Worm (Caenorhabditis elegans) whole organism, young adult: Measurements from ENCODE around the gene W08G11.1.

ENCODE experiments used
- B0336.3 ChIP-seq: fragments of 200-800 bp; sonication (Bioruptor generic); IDR thresholded peaks from 2 replicates; pipeline ENCODE4 v1.3.6; 2022; ENCODE audit warnings: missing genetic modification characterization, missing compliant biosample characterization
- C17E4.6 ChIP-seq: fragments of 200-800 bp; sonication (Bioruptor generic); IDR thresholded peaks from 2 replicates; pipeline ENCODE4 v1.3.6; 2022; ENCODE audit warnings: missing genetic modification reagents, missing genetic modification characterization, missing compliant biosample characterization
- F39B2.1 ChIP-seq: fragments of 200-800 bp; sonication (Bioruptor generic); IDR thresholded peaks from 2 replicates; pipeline ENCODE4 v1.3.6; 2022; ENCODE audit warnings: missing genetic modification reagents, missing genetic modification characterization, missing compliant biosample characterization
- F57C9.4 ChIP-seq: sonication (generic microtip); optimal IDR thresholded peaks from 2 replicates; lab custom pipeline; 2017; ENCODE audit warnings: mild to moderate bottlenecking, missing genetic modification characterization, missing compliant biosample characterization
- K12H6.12 ChIP-seq: fragments of 200-800 bp; sonication (Bioruptor generic); optimal IDR thresholded peaks from 2 replicates; lab custom pipeline; 2018; ENCODE audit warnings: mild to moderate bottlenecking, missing genetic modification characterization, missing compliant biosample characterization
- Y53F4B.3 ChIP-seq: fragments of 200-800 bp; sonication (Bioruptor generic); IDR thresholded peaks from 2 replicates; pipeline ENCODE4 v1.3.6; 2022; ENCODE audit warnings: missing genetic modification reagents, missing genetic modification characterization, missing compliant biosample characterization
- Y56A3A.18 ChIP-seq: fragments of 200-800 bp; sonication (Bioruptor generic); IDR thresholded peaks from 2 replicates; pipeline ENCODE4 v1.3.6; 2022; ENCODE audit warnings: missing genetic modification reagents, missing genetic modification characterization, missing compliant biosample characterization
- ZK185.1 ChIP-seq: sonication (generic microtip); optimal IDR thresholded peaks from 2 replicates; lab custom pipeline; 2016; ENCODE audit warnings: mild to moderate bottlenecking, missing genetic modification characterization, missing compliant biosample characterization; ENCODE audit not compliant: poor library complexity, severe bottlenecking
- attf-5 ChIP-seq: fragments of 200-800 bp; sonication (Bioruptor generic); optimal IDR thresholded peaks from 2 replicates; lab custom pipeline; 2018; ENCODE audit warnings: mild to moderate bottlenecking, missing genetic modification characterization, missing compliant biosample characterization
- ccch-3 ChIP-seq: fragments of 200-800 bp; sonication (Bioruptor generic); optimal IDR thresholded peaks from 2 replicates; lab custom pipeline; 2018; ENCODE audit warnings: mild to moderate bottlenecking, missing genetic modification characterization, missing compliant biosample characterization
- cebp-1 ChIP-seq, 2 experiments: fragments of 200-800 bp in 1 of 2; sonication (Bioruptor generic) in 1 of 2; sonication (generic microtip) in 1 of 2; IDR thresholded peaks in 1 of 2; optimal IDR thresholded peaks in 1 of 2; 2 replicates each; pipeline versions ENCODE4 v1.3.6 to Lab custom; 2017 to 2022; ENCODE audit warnings: missing compliant biosample characterization in 2 of 2, missing genetic modification characterization in 2 of 2, mild to moderate bottlenecking in 1 of 2, missing genetic modification reagents in 1 of 2, moderate library complexity in 1 of 2
- ceh-100 ChIP-seq: fragments of 200-800 bp; sonication (Bioruptor generic); IDR thresholded peaks from 2 replicates; pipeline ENCODE4 v1.3.6; 2022; ENCODE audit warnings: missing genetic modification reagents, missing genetic modification characterization, missing compliant biosample characterization
- chd-7 ChIP-seq: sonication (generic microtip); optimal IDR thresholded peaks from 2 replicates; lab custom pipeline; 2016; ENCODE audit warnings: mild to moderate bottlenecking, missing genetic modification characterization, moderate library complexity, missing compliant biosample characterization
- dox-1 ChIP-seq: fragments of 200-800 bp; sonication (Bioruptor generic); IDR thresholded peaks from 2 replicates; pipeline ENCODE4 v1.3.6; 2022; ENCODE audit warnings: missing genetic modification reagents, missing genetic modification characterization, missing compliant biosample characterization
- dpl-1 ChIP-seq: fragments of 150-350 bp; optimal IDR thresholded peaks from 2 replicates; lab custom pipeline; 2014; ENCODE audit warnings: missing biosample characterization, missing genetic modification reagents, missing genetic modification characterization
- efl-1 ChIP-seq: fragments of 150-350 bp; optimal IDR thresholded peaks from 2 replicates; lab custom pipeline; 2014; ENCODE audit warnings: missing biosample characterization, missing genetic modification reagents, missing genetic modification characterization
- egrh-3 ChIP-seq: fragments of 200-800 bp; sonication (Bioruptor generic); IDR thresholded peaks from 2 replicates; pipeline ENCODE4 v1.3.6; 2022; ENCODE audit warnings: missing genetic modification reagents, missing genetic modification characterization, missing compliant biosample characterization
- ets-4 ChIP-seq: fragments of 200-800 bp; sonication (Bioruptor generic); optimal IDR thresholded peaks from 2 replicates; lab custom pipeline; 2018; ENCODE audit warnings: mild to moderate bottlenecking, missing genetic modification characterization, missing compliant biosample characterization
- fkh-3 ChIP-seq: sonication (generic microtip); optimal IDR thresholded peaks from 2 replicates; lab custom pipeline; 2016; ENCODE audit warnings: mild to moderate bottlenecking, missing genetic modification characterization, missing compliant biosample characterization
- gei-17 ChIP-seq: fragments of 200-800 bp; sonication (Bioruptor generic); optimal IDR thresholded peaks from 2 replicates; lab custom pipeline; 2018; ENCODE audit warnings: mild to moderate bottlenecking, missing genetic modification characterization, missing compliant biosample characterization
- hlh-26 ChIP-seq: fragments of 200-800 bp; sonication (Bioruptor generic); conservative IDR thresholded peaks from 2 replicates; pipeline ENCODE4 v1.3.6; 2022; ENCODE audit warnings: missing genetic modification reagents, missing genetic modification characterization, missing compliant biosample characterization
- hmg-1.2 ChIP-seq: fragments of 200-800 bp; sonication (Bioruptor generic); IDR thresholded peaks from 2 replicates; pipeline ENCODE4 v1.3.6; 2022; ENCODE audit warnings: missing genetic modification reagents, missing genetic modification characterization, missing compliant biosample characterization
- hmg-20 ChIP-seq: fragments of 200-800 bp; sonication (Bioruptor generic); IDR thresholded peaks from 2 replicates; pipeline ENCODE4 v1.3.6; 2022; ENCODE audit warnings: missing genetic modification reagents, missing genetic modification characterization, missing compliant biosample characterization
- let-526 ChIP-seq: fragments of 200-800 bp; sonication (Bioruptor generic); IDR thresholded peaks from 2 replicates; pipeline ENCODE4 v1.3.6; 2022; ENCODE audit warnings: missing genetic modification reagents, missing genetic modification characterization, missing compliant biosample characterization
- lin-35 ChIP-seq, 3 experiments: fragments of 150-350 bp in 2 of 3; sonication (generic microtip) in 1 of 3; optimal IDR thresholded peaks; 2 replicates each; lab custom pipeline; 2014 to 2018; ENCODE audit warnings: missing biosample characterization in 3 of 3, missing genetic modification characterization in 3 of 3, missing genetic modification reagents in 3 of 3
- madf-10 ChIP-seq: sonication (generic microtip); optimal IDR thresholded peaks from 2 replicates; lab custom pipeline; 2016; ENCODE audit warnings: mild to moderate bottlenecking, missing genetic modification characterization, missing compliant biosample characterization
- madf-6 ChIP-seq: fragments of 200-800 bp; sonication (Bioruptor generic); IDR thresholded peaks from 2 replicates; pipeline ENCODE4 v1.3.6; 2022; ENCODE audit warnings: missing genetic modification reagents, missing genetic modification characterization, missing compliant biosample characterization
- madf-8 ChIP-seq: fragments of 200-800 bp; sonication (Bioruptor generic); conservative IDR thresholded peaks from 2 replicates; pipeline ENCODE4 v1.3.6; 2022; ENCODE audit warnings: missing genetic modification reagents, missing genetic modification characterization, missing compliant biosample characterization
- mcd-1 ChIP-seq: fragments of 200-800 bp; sonication (Bioruptor generic); IDR thresholded peaks from 2 replicates; pipeline ENCODE4 v1.3.6; 2022; ENCODE audit warnings: missing genetic modification reagents, missing genetic modification characterization, missing compliant biosample characterization
- mxl-1 ChIP-seq: sonication (generic microtip); optimal IDR thresholded peaks from 2 replicates; lab custom pipeline; 2016; ENCODE audit warnings: missing genetic modification characterization, missing compliant biosample characterization
- nfyb-1 ChIP-seq: fragments of 200-800 bp; sonication (Bioruptor generic); IDR thresholded peaks from 2 replicates; pipeline ENCODE4 v1.3.6; 2022; ENCODE audit warnings: missing genetic modification reagents, missing genetic modification characterization, missing compliant biosample characterization
- nhr-120 ChIP-seq: fragments of 200-800 bp; sonication (Bioruptor generic); IDR thresholded peaks from 2 replicates; pipeline ENCODE4 v1.3.6; 2022; ENCODE audit warnings: missing genetic modification characterization, missing compliant biosample characterization
- nhr-179 ChIP-seq: sonication (generic microtip); optimal IDR thresholded peaks from 2 replicates; lab custom pipeline; 2016; ENCODE audit warnings: mild to moderate bottlenecking, missing genetic modification characterization, missing compliant biosample characterization
- nhr-27 ChIP-seq: fragments of 200-800 bp; sonication (Bioruptor generic); optimal IDR thresholded peaks from 2 replicates; lab custom pipeline; 2018; ENCODE audit warnings: mild to moderate bottlenecking, missing genetic modification characterization, moderate library complexity, missing compliant biosample characterization
- nhr-80 ChIP-seq: sonication (generic microtip); optimal IDR thresholded peaks from 2 replicates; lab custom pipeline; 2016; ENCODE audit warnings: missing genetic modification characterization, missing compliant biosample characterization
- nhr-90 ChIP-seq: sonication (generic microtip); optimal IDR thresholded peaks from 2 replicates; lab custom pipeline; 2016; ENCODE audit warnings: missing genotype, mild to moderate bottlenecking, missing genetic modification characterization, missing compliant biosample characterization
- rcor-1 ChIP-seq: fragments of 200-800 bp; sonication (Bioruptor generic); IDR thresholded peaks from 2 replicates; pipeline ENCODE4 v1.3.6; 2022; ENCODE audit warnings: missing genetic modification reagents, missing genetic modification characterization, missing compliant biosample characterization
- rpc-1 ChIP-seq, 2 experiments: fragments of 150-350 bp in 1 of 2; sonication (generic microtip) in 1 of 2; optimal IDR thresholded peaks; 2 replicates each; lab custom pipeline; 2014 to 2018; ENCODE audit warnings: missing biosample characterization in 1 of 2, missing genetic modification characterization in 1 of 2, missing genetic modification reagents in 1 of 2, missing genotype in 1 of 2
- sea-2 ChIP-seq: fragments of 200-800 bp; sonication (Bioruptor generic); IDR thresholded peaks from 2 replicates; pipeline ENCODE4 v1.3.6; 2022; ENCODE audit warnings: missing genetic modification characterization, missing compliant biosample characterization
- snpc-1.1 ChIP-seq: sonication (generic microtip); optimal IDR thresholded peaks from 2 replicates; lab custom pipeline; 2017; ENCODE audit warnings: missing genetic modification characterization, mild to moderate bottlenecking, missing compliant biosample characterization, antibody characterized with exemption, moderate library complexity, missing genotype, missing genetic modification reagents; ENCODE audit not compliant: insufficient read depth
- snpc-4 ChIP-seq, 5 experiments: fragments of 150-350 bp in 1 of 5; sonication (generic microtip) in 4 of 5; optimal IDR thresholded peaks; 2 replicates each; lab custom pipeline; 2014 to 2018; ENCODE audit warnings: missing genetic modification characterization in 5 of 5, missing biosample characterization in 3 of 5, antibody characterized with exemption in 2 of 5, mild to moderate bottlenecking in 2 of 5, missing compliant biosample characterization in 2 of 5, missing genotype in 2 of 5, moderate library complexity in 2 of 5, missing genetic modification reagents in 1 of 5
- zfh-2 ChIP-seq: fragments of 200-800 bp; sonication (Bioruptor generic); conservative IDR thresholded peaks from 2 replicates; pipeline ENCODE4 v1.3.6; 2022; ENCODE audit warnings: missing genetic modification reagents, missing genetic modification characterization, missing compliant biosample characterization
- ztf-22 ChIP-seq: fragments of 200-800 bp; sonication (Bioruptor generic); optimal IDR thresholded peaks from 2 replicates; lab custom pipeline; 2018; ENCODE audit warnings: mild to moderate bottlenecking, missing genetic modification characterization, moderate library complexity, missing compliant biosample characterization

W08G11.1 gene

DNA sequence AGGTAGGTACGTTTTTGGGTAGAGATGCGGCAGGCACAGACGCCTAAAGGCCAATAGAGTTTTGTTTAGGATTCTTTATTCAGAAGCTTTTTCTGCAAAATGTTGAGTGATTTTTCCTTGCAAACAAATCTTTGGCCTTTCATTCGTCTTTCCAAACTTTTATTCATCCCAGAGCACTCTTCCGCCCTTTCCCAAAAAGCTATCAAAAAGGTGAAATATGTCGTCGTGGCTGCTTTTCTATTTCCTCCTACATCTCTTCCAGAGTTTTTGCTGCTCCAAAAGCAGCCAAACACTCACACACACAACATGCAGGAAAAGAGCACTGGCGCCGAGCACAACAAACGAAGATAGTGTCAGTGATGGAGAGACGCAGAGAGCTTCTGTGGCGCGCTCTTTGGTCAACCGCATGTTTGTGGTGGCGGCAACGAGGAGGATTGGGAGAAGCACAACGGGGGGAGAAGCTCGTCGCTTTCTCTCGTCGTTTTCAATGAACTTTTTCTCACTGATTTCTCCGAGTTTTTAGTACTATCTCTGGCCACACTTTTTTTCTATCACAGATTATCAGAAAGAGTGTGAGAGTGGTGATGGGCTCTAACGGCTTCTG, 4.0 kb downstream of the W08G11.1 start:
- TF ChIP-seq ets-4 (peak; percentile 48), ztf-22 (no peak), mcd-1 (peak; percentile 48), hmg-20 (GFP tag; lab: Robert Waterston, UW) (no peak), gei-17 (GFP tag; lab: Kevin White, UChicago) (peak; percentile 12), rcor-1 (no peak), egrh-3 (GFP tag; lab: Robert Waterston, UW) (peak; percentile 22; the same call in 1 of the 2 replicates), snpc-4 (GFP tag; optimal IDR thresholded peaks at IDR 0.05; lab: Kevin White, UChicago) (no peak), snpc-4 (tag; optimal IDR thresholded peaks at IDR 0.05; lab: Kevin White, UChicago) (peak; percentile 34 to 58 (median 40)), cebp-1 (GFP tag; IDR thresholded peaks at IDR 0.05; lab: Robert Waterston, UW) (no peak), cebp-1 (tag; optimal IDR thresholded peaks at IDR 0.05; lab: Kevin White, UChicago) (peak; percentile 61), dox-1 (GFP tag; lab: Robert Waterston, UW) (peak; percentile 42; the same call in 1 of the 2 replicates), let-526 (GFP tag; lab: Robert Waterston, UW) (peak; percentile 63; the same call in 1 of the 2 replicates), Y56A3A.18 (GFP tag; lab: Robert Waterston, UW) (0 out of 2 replicates have a peak, but pooled peaks have one; percentile 45), hmg-1.2 (peak; percentile 77), zfh-2 (GFP tag; lab: Robert Waterston, UW) (peak; percentile 92), nfyb-1 (GFP tag; lab: Robert Waterston, UW) (peak; percentile 61; the same call in 1 of the 2 replicates), B0336.3 (GFP tag; lab: Robert Waterston, UW) (peak; percentile 47; the same call in 1 of the 2 replicates), attf-5 (GFP tag; lab: Kevin White, UChicago) (peak; percentile 55), efl-1 (GFP tag; lab: Kevin White, UChicago) (no peak), K12H6.12 (tag; lab: Kevin White, UChicago) (peak; percentile 65), nhr-80 (peak; percentile 89), C17E4.6 (no peak), madf-6 (GFP tag; lab: Robert Waterston, UW) (no peak)

DNA sequence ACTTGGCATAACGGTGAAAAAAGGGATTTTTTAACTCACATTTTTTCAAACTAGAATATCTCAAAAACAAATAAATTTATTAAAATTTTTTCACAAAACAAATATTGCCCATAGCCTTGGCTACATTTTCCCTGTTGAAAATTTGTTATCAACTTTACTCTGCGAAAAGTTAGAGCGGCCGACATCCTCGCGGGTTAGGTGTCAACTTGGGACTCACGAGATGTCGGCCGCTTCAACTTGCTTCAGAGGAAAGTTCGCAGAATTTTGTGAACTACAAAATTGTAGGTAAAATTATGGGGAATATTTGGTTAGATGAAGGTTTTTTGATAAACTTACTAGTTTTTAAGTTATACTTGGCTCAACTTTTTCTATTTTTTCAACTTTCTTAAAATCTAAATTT, 4.9 kb downstream of the W08G11.1 start:
- TF ChIP-seq F39B2.1 (no peak), snpc-1.1 (peak; percentile 20), snpc-4 (GFP tag; optimal IDR thresholded peaks at IDR 0.05; lab: Kevin White, UChicago) (no peak), snpc-4 (tag; optimal IDR thresholded peaks at IDR 0.05; lab: Kevin White, UChicago) (peak in 3 of 4 experiments; percentile 65 to 83 (median 82))

DNA sequence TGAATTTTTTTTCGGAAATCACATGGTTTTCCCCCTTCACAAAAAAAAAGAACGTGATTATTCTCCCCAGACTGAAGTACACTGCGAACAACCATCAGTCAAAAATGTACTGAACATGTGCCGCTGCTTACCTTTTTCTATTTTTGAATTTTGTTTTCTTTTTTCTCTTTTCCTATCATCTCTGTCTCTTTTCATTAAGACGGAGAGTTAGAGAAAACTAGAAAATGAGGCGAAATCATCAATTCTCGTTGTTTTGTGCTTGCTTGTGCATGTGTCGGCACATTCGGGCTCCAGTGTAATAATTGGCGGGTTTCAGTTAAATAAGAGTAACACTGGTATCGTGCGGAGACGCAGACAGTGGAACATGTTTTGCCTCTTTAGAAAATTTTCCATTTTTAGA, 5.4 kb downstream of the W08G11.1 start:
- TF ChIP-seq B0336.3 (GFP tag; lab: Robert Waterston, UW) (no peak), nhr-27 (no peak), C17E4.6 (no peak), madf-8 (GFP tag; lab: Robert Waterston, UW) (no peak), ceh-100 (GFP tag; lab: Robert Waterston, UW) (no peak), cebp-1 (GFP tag; IDR thresholded peaks at IDR 0.05; lab: Robert Waterston, UW) (no peak; the same call in 1 of the 2 replicates), cebp-1 (tag; optimal IDR thresholded peaks at IDR 0.05; lab: Kevin White, UChicago) (peak; percentile 71), mxl-1 (no peak), F57C9.4 (tag; lab: Kevin White, UChicago) (no peak), dpl-1 (no peak), Y53F4B.3 (no peak), nhr-120 (no peak), nhr-179 (tag; lab: Kevin White, UChicago) (no peak), fkh-3 (tag; lab: Kevin White, UChicago) (no peak), ZK185.1 (tag; lab: Kevin White, UChicago) (no peak), ztf-22 (peak; percentile 23), madf-10 (tag; lab: Kevin White, UChicago) (no peak), lin-35 (GFP tag; optimal IDR thresholded peaks at IDR 0.05; lab: Kevin White, UChicago) (no peak), rpc-1 (optimal IDR thresholded peaks at IDR 0.05; lab: Kevin White, UChicago) (no peak), rpc-1 (tag; optimal IDR thresholded peaks at IDR 0.05; lab: Kevin White, UChicago) (no peak), hlh-26 (GFP tag; lab: Robert Waterston, UW) (no peak), chd-7 (tag; lab: Kevin White, UChicago) (no peak), sea-2 (GFP tag; lab: Robert Waterston, UW) (no peak), ccch-3 (no peak), nhr-90 (tag; lab: Kevin White, UChicago) (no peak)
